Fruit fly (Drosophila melanogaster) whole organism, embryonic: ENCODE measurements around the gene Nepl12.

Source experiments
- BtbVII ChIP-seq: fragments of 200-800 bp; sonication (Bioruptor generic); optimal IDR thresholded peaks from 3 replicates; lab custom pipeline; 2017; ENCODE audit warnings: missing biosample characterization, mild to moderate bottlenecking, missing genetic modification characterization
- CG10565 ChIP-seq: fragments of 200-800 bp; sonication (Bioruptor generic); optimal IDR thresholded peaks from 3 replicates; lab custom pipeline; 2016; ENCODE audit warnings: missing biosample characterization, mild to moderate bottlenecking, missing genetic modification characterization
- CG11696 ChIP-seq: fragments of 200-800 bp; sonication (Bioruptor generic); IDR thresholded peaks from 2 replicates; pipeline ENCODE4 v1.3.6; 2022; ENCODE audit warnings: missing biosample characterization, missing genetic modification characterization
- CG12104 ChIP-seq: fragments of 200-800 bp; sonication (Bioruptor generic); optimal IDR thresholded peaks from 3 replicates; lab custom pipeline; 2016; ENCODE audit warnings: missing biosample characterization, missing genetic modification characterization
- CG14441 ChIP-seq: fragments of 200-800 bp; sonication (Bioruptor generic); IDR thresholded peaks from 2 replicates; pipeline ENCODE4 v1.3.6; 2022; ENCODE audit warnings: missing biosample characterization, missing genetic modification characterization
- CG14667 ChIP-seq: fragments of 200-800 bp; sonication (Bioruptor generic); IDR thresholded peaks from 2 replicates; pipeline ENCODE4 v1.3.6; 2022; ENCODE audit warnings: missing biosample characterization, missing genetic modification characterization
- CG14710 ChIP-seq: fragments of 200-800 bp; sonication (Bioruptor generic); optimal IDR thresholded peaks from 3 replicates; lab custom pipeline; 2019; ENCODE audit warnings: missing biosample characterization, mild to moderate bottlenecking, missing genetic modification characterization, moderate library complexity
- CG15479 ChIP-seq: fragments of 200-800 bp; sonication (Bioruptor generic); optimal IDR thresholded peaks from 3 replicates; lab custom pipeline; 2019; ENCODE audit warnings: missing biosample characterization, mild to moderate bottlenecking, missing genetic modification characterization, moderate library complexity
- CG17359 ChIP-seq: fragments of 200-800 bp; sonication (Bioruptor generic); optimal IDR thresholded peaks from 3 replicates; lab custom pipeline; 2018; ENCODE audit warnings: missing biosample characterization, mild to moderate bottlenecking, missing genetic modification characterization, moderate library complexity
- CG17612 ChIP-seq: fragments of 200-800 bp; sonication (Bioruptor generic); IDR thresholded peaks from 2 replicates; pipeline ENCODE4 v1.3.6; 2022; ENCODE audit warnings: missing biosample characterization, missing genetic modification characterization
- CG30403 ChIP-seq: fragments of 200-800 bp; sonication (Bioruptor generic); optimal IDR thresholded peaks from 3 replicates; lab custom pipeline; 2016; ENCODE audit warnings: missing biosample characterization, missing genetic modification characterization
- CG32532 ChIP-seq: fragments of 200-800 bp; sonication (Bioruptor generic); IDR thresholded peaks from 2 replicates; pipeline ENCODE4 v1.3.6; 2022; ENCODE audit warnings: missing biosample characterization, missing genetic modification characterization
- CG3281 ChIP-seq: fragments of 200-800 bp; sonication (Bioruptor generic); optimal IDR thresholded peaks from 3 replicates; lab custom pipeline; 2017; ENCODE audit warnings: missing biosample characterization, mild to moderate bottlenecking, missing genetic modification characterization
- CG4730 ChIP-seq: fragments of 200-800 bp; sonication (Bioruptor generic); IDR thresholded peaks from 2 replicates; pipeline ENCODE4 v1.3.6; 2022; ENCODE audit warnings: missing biosample characterization, missing genetic modification characterization
- CG4854 ChIP-seq: fragments of 200-800 bp; sonication (Bioruptor generic); optimal IDR thresholded peaks from 2 replicates; lab custom pipeline; 2016; ENCODE audit warnings: missing biosample characterization, missing genetic modification characterization, inconsistent platforms
- CG5953 ChIP-seq: fragments of 200-800 bp; sonication (Bioruptor generic); IDR thresholded peaks from 2 replicates; pipeline ENCODE4 v1.3.6; 2022; ENCODE audit warnings: missing biosample characterization, missing genetic modification characterization
- CG6272 ChIP-seq: fragments of 200-800 bp; sonication (Bioruptor generic); IDR thresholded peaks from 2 replicates; pipeline ENCODE4 v1.3.6; 2022; ENCODE audit warnings: missing biosample characterization, missing genetic modification characterization
- CG6683 ChIP-seq: fragments of 200-800 bp; sonication (Bioruptor generic); optimal IDR thresholded peaks from 2 replicates; lab custom pipeline; 2017; ENCODE audit warnings: missing biosample characterization, mild to moderate bottlenecking, missing genetic modification characterization, missing genetic modification reagents
- CG6854 ChIP-seq: fragments of 200-800 bp; sonication (Bioruptor generic); optimal IDR thresholded peaks from 3 replicates; lab custom pipeline; 2017; ENCODE audit warnings: missing biosample characterization, mild to moderate bottlenecking, missing genetic modification characterization
- CG8388 ChIP-seq: fragments of 200-800 bp; sonication (Bioruptor generic); optimal IDR thresholded peaks from 2 replicates; lab custom pipeline; 2019; ENCODE audit warnings: missing biosample characterization, mild to moderate bottlenecking, missing genetic modification characterization, moderate library complexity
- CG8944 ChIP-seq: fragments of 200-800 bp; sonication (Bioruptor generic); optimal IDR thresholded peaks from 3 replicates; lab custom pipeline; 2016; ENCODE audit warnings: missing biosample characterization, missing genetic modification characterization
- D ChIP-seq, 2 experiments: fragments of 200-800 bp in 1 of 2; fragments of >200 bp in 1 of 2; sonication (Bioruptor generic) in 1 of 2; optimal IDR thresholded peaks; 2 replicates in 1 of 2; 3 replicates in 1 of 2; lab custom pipeline; 2017; ENCODE audit warnings: mild to moderate bottlenecking in 1 of 2, missing biosample characterization in 1 of 2, missing genetic modification characterization in 1 of 2, missing genetic modification reagents in 1 of 2
- Doc2 ChIP-seq: fragments of 200-800 bp; sonication (Bioruptor generic); IDR thresholded peaks from 2 replicates; pipeline ENCODE4 v1.3.6; 2022; ENCODE audit warnings: missing biosample characterization, missing genetic modification characterization
- Dref ChIP-seq: fragments of 200-800 bp; sonication (Bioruptor generic); IDR thresholded peaks from 2 replicates; pipeline ENCODE4 v1.3.6; 2022; ENCODE audit warnings: missing biosample characterization, missing genetic modification characterization
- HLH3B ChIP-seq: fragments of 200-800 bp; sonication (Bioruptor generic); IDR thresholded peaks from 2 replicates; pipeline ENCODE4 v1.3.6; 2022; ENCODE audit warnings: missing biosample characterization, missing genetic modification characterization
- Hr39 ChIP-seq: fragments of >200 bp; optimal IDR thresholded peaks from 2 replicates; lab custom pipeline; 2017
- Kr ChIP-seq: fragments of 200-800 bp; sonication (Bioruptor generic); optimal IDR thresholded peaks from 2 replicates; lab custom pipeline; 2017; ENCODE audit warnings: missing biosample characterization, mild to moderate bottlenecking, missing genetic modification characterization
- Med ChIP-seq: fragments of 200-800 bp; sonication (Bioruptor generic); peaks from one replicate; lab custom pipeline; 2016; ENCODE audit warnings: missing biosample characterization, missing genetic modification characterization, mild to moderate bottlenecking, inconsistent platforms, moderate library complexity
- PHDP ChIP-seq: fragments of 200-800 bp; sonication (Bioruptor generic); optimal IDR thresholded peaks from 3 replicates; lab custom pipeline; 2018; ENCODE audit warnings: missing biosample characterization, mild to moderate bottlenecking, missing genetic modification characterization, moderate library complexity
- Poxn ChIP-seq: fragments of 200-800 bp; sonication (Bioruptor generic); IDR thresholded peaks from 2 replicates; pipeline ENCODE4 v1.3.6; 2022; ENCODE audit warnings: missing biosample characterization, missing genetic modification characterization
- Rx ChIP-seq: fragments of 200-800 bp; sonication (Bioruptor generic); IDR thresholded peaks from 2 replicates; pipeline ENCODE4 v1.3.6; 2022; ENCODE audit warnings: missing biosample characterization, missing genetic modification characterization
- aop ChIP-seq: fragments of 200-800 bp; sonication (Bioruptor generic); IDR thresholded peaks from 2 replicates; pipeline ENCODE4 v1.3.6; 2022; ENCODE audit warnings: missing biosample characterization, missing genetic modification characterization
- ase ChIP-seq: fragments of 200-800 bp; sonication (Bioruptor generic); IDR thresholded peaks from 3 replicates; pipeline ENCODE4 v1.3.6; 2022; ENCODE audit warnings: missing biosample characterization, missing genetic modification characterization
- btn ChIP-seq: fragments of 200-800 bp; sonication (Bioruptor generic); optimal IDR thresholded peaks from 2 replicates; lab custom pipeline; 2016; ENCODE audit warnings: missing biosample characterization, missing genetic modification characterization
- cg ChIP-seq: fragments of 200-800 bp; sonication (Bioruptor generic); optimal IDR thresholded peaks from 3 replicates; lab custom pipeline; 2019; ENCODE audit warnings: missing biosample characterization, mild to moderate bottlenecking, missing genetic modification characterization, moderate library complexity
- disco-r ChIP-seq: fragments of 200-800 bp; sonication (Bioruptor generic); optimal IDR thresholded peaks from 2 replicates; lab custom pipeline; 2016; ENCODE audit warnings: missing biosample characterization, missing genetic modification characterization
- dysf ChIP-seq: fragments of 200-800 bp; sonication (Bioruptor generic); IDR thresholded peaks from 3 replicates; pipeline ENCODE4 v1.3.6; 2022; ENCODE audit warnings: missing biosample characterization, missing genetic modification characterization
- en ChIP-seq: fragments of 200-800 bp; sonication (Bioruptor generic); optimal IDR thresholded peaks from 2 replicates; lab custom pipeline; 2016; ENCODE audit warnings: missing biosample characterization, missing genetic modification characterization
- fd3F ChIP-seq: fragments of 200-800 bp; sonication (Bioruptor generic); optimal IDR thresholded peaks from 2 replicates; lab custom pipeline; 2018; ENCODE audit warnings: missing biosample characterization, mild to moderate bottlenecking, missing genetic modification characterization, moderate library complexity
- fd96Cb ChIP-seq: fragments of 200-800 bp; sonication (Bioruptor generic); optimal IDR thresholded peaks from 2 replicates; lab custom pipeline; 2018; ENCODE audit warnings: missing biosample characterization, mild to moderate bottlenecking, missing genetic modification characterization, moderate library complexity
- gsb-n ChIP-seq: fragments of 200-800 bp; sonication (Bioruptor generic); optimal IDR thresholded peaks from 3 replicates; lab custom pipeline; 2018; ENCODE audit warnings: missing biosample characterization, mild to moderate bottlenecking, missing genetic modification characterization
- kah ChIP-seq: fragments of 200-800 bp; sonication (Bioruptor generic); optimal IDR thresholded peaks from 2 replicates; lab custom pipeline; 2018; ENCODE audit warnings: missing biosample characterization, mild to moderate bottlenecking, missing genetic modification characterization
- ken ChIP-seq: fragments of 200-800 bp; sonication (Bioruptor generic); IDR thresholded peaks from 3 replicates; pipeline ENCODE4 v1.3.6; 2022; ENCODE audit warnings: missing biosample characterization, missing genetic modification characterization
- klu ChIP-seq: fragments of 200-800 bp; sonication (Bioruptor generic); IDR thresholded peaks from 2 replicates; pipeline ENCODE4 v1.3.6; 2022; ENCODE audit warnings: missing biosample characterization, missing genetic modification characterization
- lola ChIP-seq, 3 experiments: fragments of >200 bp in 2 of 3; fragments of 200-800 bp in 1 of 3; sonication (Bioruptor generic) in 1 of 3; optimal IDR thresholded peaks; 2 replicates each; lab custom pipeline; 2017 to 2019; ENCODE audit warnings: missing biosample characterization in 3 of 3, missing genetic modification characterization in 3 of 3, mild to moderate bottlenecking in 1 of 3, moderate library complexity in 1 of 3
- mld ChIP-seq: fragments of 200-800 bp; sonication (Bioruptor generic); IDR thresholded peaks from 3 replicates; pipeline ENCODE4 v1.3.6; 2022; ENCODE audit warnings: missing biosample characterization, missing genetic modification characterization; ENCODE audit not compliant: partially characterized antibody
- nau ChIP-seq: fragments of 200-800 bp; sonication (Bioruptor generic); optimal IDR thresholded peaks from 3 replicates; lab custom pipeline; 2017; ENCODE audit warnings: missing biosample characterization, mild to moderate bottlenecking, missing genetic modification characterization, missing genetic modification reagents
- odd ChIP-seq: fragments of 200-800 bp; sonication (Bioruptor generic); optimal IDR thresholded peaks from 2 replicates; lab custom pipeline; 2017; ENCODE audit warnings: missing biosample characterization, mild to moderate bottlenecking, missing genetic modification characterization
- pita ChIP-seq: fragments of 200-800 bp; sonication (Bioruptor generic); optimal IDR thresholded peaks from 2 replicates; lab custom pipeline; 2017; ENCODE audit warnings: missing biosample characterization, mild to moderate bottlenecking, missing genetic modification characterization
- ro ChIP-seq: fragments of 200-800 bp; sonication (Bioruptor generic); IDR thresholded peaks from 2 replicates; pipeline ENCODE4 v1.3.6; 2022; ENCODE audit warnings: missing biosample characterization, missing genetic modification characterization
- unpg ChIP-seq: fragments of 200-800 bp; sonication (Bioruptor generic); optimal IDR thresholded peaks from 3 replicates; lab custom pipeline; 2018; ENCODE audit warnings: missing biosample characterization, mild to moderate bottlenecking, missing genetic modification characterization, moderate library complexity

Nepl12 gene

dm6 chr3R:9705008-9705628, 29.8 kb downstream of the Nepl12 start, which contains the start of gene Unc-115a (continued):
- TF ChIP-seq CG12104 (peak; percentile 29), Dref (GFP tag; lab: Robert Waterston, UW) (no peak), CG17612 (no peak), CG17359 (tag; lab: Kevin White, UChicago) (peak; percentile 57), CG6683 (GFP tag; lab: Kevin White, UChicago) (no peak), mld (GFP tag; lab: Robert Waterston, UW) (no peak), unpg (GFP tag; lab: Kevin White, UChicago) (no peak), D (optimal IDR thresholded peaks at IDR 0.05; lab: Kevin White, UChicago) (no peak), D (GFP tag; optimal IDR thresholded peaks at IDR 0.05; lab: Kevin White, UChicago) (no peak), CG14710 (tag; lab: Kevin White, UChicago) (peak; percentile 75), CG10565 (GFP tag; lab: Kevin White, UChicago) (no peak), CG4730 (GFP tag; lab: Robert Waterston, UW) (no peak), CG5953 (GFP tag; lab: Robert Waterston, UW) (no peak), CG3281 (GFP tag; lab: Kevin White, UChicago) (no peak), Poxn (no peak), Med (GFP tag; lab: Kevin White, UChicago) (peak; percentile 93), CG8944 (GFP tag; lab: Kevin White, UChicago) (peak; percentile 42), CG14441 (GFP tag; lab: Robert Waterston, UW) (no peak), Doc2 (GFP tag; lab: Robert Waterston, UW) (no peak), gsb-n (tag; lab: Kevin White, UChicago) (no peak), Kr (no peak), PHDP (peak; percentile 38), odd (GFP tag; lab: Kevin White, UChicago) (no peak), disco-r (no peak), BtbVII (GFP tag; lab: Kevin White, UChicago) (peak; percentile 41), CG6854 (GFP tag; lab: Kevin White, UChicago) (peak; percentile 28), ro (GFP tag; lab: Robert Waterston, UW) (no peak), HLH3B (GFP tag; lab: Robert Waterston, UW) (no peak), CG11696 (no peak), CG15479 (GFP tag; lab: Kevin White, UChicago) (peak; percentile 77), Hr39 (lab: Kevin White, UChicago) (no peak), CG4854 (GFP tag; lab: Kevin White, UChicago) (no peak), pita (GFP tag; lab: Kevin White, UChicago) (peak; percentile 99), ase (GFP tag; lab: Robert Waterston, UW) (no peak), aop (GFP tag; lab: Robert Waterston, UW) (no peak), en (GFP tag; lab: Kevin White, UChicago) (no peak), nau (GFP tag; lab: Kevin White, UChicago) (no peak), kah (GFP tag; lab: Kevin White, UChicago) (peak; percentile 32), fd96Cb (tag; lab: Kevin White, UChicago) (no peak), CG6272 (GFP tag; lab: Robert Waterston, UW) (peak; percentile 30; the same call in 1 of the 2 replicates), CG32532 (GFP tag; lab: Robert Waterston, UW) (no peak), CG8388 (no peak), ken (no peak), CG14667 (GFP tag; lab: Robert Waterston, UW) (no peak), btn (no peak), klu (GFP tag; lab: Robert Waterston, UW) (no peak), dysf (GFP tag; lab: Robert Waterston, UW) (no peak), cg (GFP tag; lab: Kevin White, UChicago) (peak; percentile 93), CG30403 (peak; percentile 29), Rx (GFP tag; lab: Robert Waterston, UW) (no peak), lola (GFP tag; optimal IDR thresholded peaks at IDR 0.05; lab: Kevin White, UChicago) (no peak), fd3F (GFP tag; lab: Kevin White, UChicago) (no peak)
